Worm (Caenorhabditis elegans) whole organism, L4 larva: Measurements from ENCODE around the gene CD4.8.

Experiments used
- F10B5.3 ChIP-seq: sonication (generic microtip); optimal IDR thresholded peaks from 2 replicates; lab custom pipeline; 2016; ENCODE audit warnings: mild to moderate bottlenecking, missing genetic modification characterization, missing compliant biosample characterization
- R02D3.7 ChIP-seq: fragments of 150-350 bp; sonication (generic microtip); optimal IDR thresholded peaks from 3 replicates; lab custom pipeline; 2014; ENCODE audit warnings: missing biosample characterization, missing genetic modification characterization
- T20F7.1 ChIP-seq: fragments of 200-800 bp; sonication (Bioruptor generic); optimal IDR thresholded peaks from 2 replicates; lab custom pipeline; 2018; ENCODE audit warnings: mild to moderate bottlenecking, missing genetic modification characterization, missing compliant biosample characterization
- ZK337.2 ChIP-seq: fragments of 200-800 bp; sonication (Bioruptor generic); IDR thresholded peaks from 2 replicates; pipeline ENCODE4 v1.3.6; 2022; ENCODE audit warnings: missing genetic modification reagents, missing genetic modification characterization, missing compliant biosample characterization
- aha-1 ChIP-seq: fragments of 150-350 bp; peaks from one replicate; lab custom pipeline; 2014; ENCODE audit warnings: missing biosample characterization, missing genetic modification characterization
- ama-1 ChIP-seq: fragments of 150-350 bp; optimal IDR thresholded peaks from 2 replicates; lab custom pipeline; 2014; ENCODE audit warnings: inconsistent platforms, mixed read lengths
- ceh-82 ChIP-seq: sonication (generic microtip); optimal IDR thresholded peaks from 2 replicates; lab custom pipeline; 2017; ENCODE audit warnings: missing biosample characterization, missing genetic modification characterization
- daf-12 ChIP-seq: fragments of 150-350 bp; optimal IDR thresholded peaks from 2 replicates; lab custom pipeline; 2014; ENCODE audit warnings: missing biosample characterization, missing genetic modification reagents, missing genetic modification characterization
- daf-16 ChIP-seq, 3 experiments: sonication (generic microtip); optimal IDR thresholded peaks; 2 replicates each; lab custom pipeline; 2016 to 2017; ENCODE audit warnings: missing genetic modification characterization in 3 of 3, missing genetic modification reagents in 3 of 3, mild to moderate bottlenecking in 2 of 3, missing compliant biosample characterization in 2 of 3, missing biosample characterization in 1 of 3, moderate library complexity in 1 of 3
- daf-8 ChIP-seq: fragments of 200-800 bp; sonication (Bioruptor generic); IDR thresholded peaks from 2 replicates; pipeline ENCODE4 v1.3.6; 2022; ENCODE audit warnings: missing genetic modification characterization, missing compliant biosample characterization
- dmd-8 ChIP-seq: fragments of 200-800 bp; sonication (Bioruptor generic); IDR thresholded peaks from 2 replicates; pipeline ENCODE4 v1.3.6; 2022; ENCODE audit warnings: missing genetic modification characterization, missing compliant biosample characterization
- dve-1 ChIP-seq: sonication (generic microtip); optimal IDR thresholded peaks from 2 replicates; lab custom pipeline; 2017; ENCODE audit warnings: antibody characterized with exemption, mild to moderate bottlenecking, missing genetic modification characterization, missing compliant biosample characterization; ENCODE audit not compliant: insufficient read depth
- egl-27 ChIP-seq: sonication (generic microtip); optimal IDR thresholded peaks from 3 replicates; lab custom pipeline; 2017; ENCODE audit warnings: missing biosample characterization, missing genetic modification reagents, missing genetic modification characterization
- egl-43 ChIP-seq: fragments of 200-800 bp; sonication (Bioruptor generic); IDR thresholded peaks from 2 replicates; pipeline ENCODE4 v1.3.6; 2022; ENCODE audit warnings: missing genetic modification reagents, missing genetic modification characterization, missing compliant biosample characterization
- fkh-10 ChIP-seq: fragments of 150-350 bp; optimal IDR thresholded peaks from 2 replicates; lab custom pipeline; 2014; ENCODE audit warnings: missing biosample characterization, missing genetic modification reagents, missing genetic modification characterization
- gei-8 ChIP-seq: fragments of 200-800 bp; sonication (Bioruptor generic); optimal IDR thresholded peaks from 2 replicates; lab custom pipeline; 2018; ENCODE audit warnings: mild to moderate bottlenecking, missing genetic modification characterization, missing compliant biosample characterization
- hlh-30 ChIP-seq: sonication (generic microtip); optimal IDR thresholded peaks from 2 replicates; lab custom pipeline; 2017; ENCODE audit warnings: antibody characterized with exemption, mild to moderate bottlenecking, missing genetic modification characterization, missing compliant biosample characterization; ENCODE audit not compliant: insufficient read depth
- lin-1 ChIP-seq: fragments of 200-800 bp; sonication (Bioruptor generic); IDR thresholded peaks from 2 replicates; pipeline ENCODE4 v1.3.6; 2022; ENCODE audit warnings: missing genetic modification reagents, missing genetic modification characterization, missing compliant biosample characterization
- lir-3 ChIP-seq: sonication (generic microtip); optimal IDR thresholded peaks from 2 replicates; lab custom pipeline; 2016; ENCODE audit warnings: mild to moderate bottlenecking, missing genetic modification characterization, missing compliant biosample characterization
- lsy-2 ChIP-seq, 2 experiments: fragments of 150-350 bp in 1 of 2; sonication (generic microtip) in 1 of 2; optimal IDR thresholded peaks; 2 replicates each; lab custom pipeline; 2014 to 2017; ENCODE audit warnings: missing biosample characterization in 2 of 2, missing genetic modification characterization in 2 of 2
- madf-5 ChIP-seq, 2 experiments: fragments of 200-800 bp; sonication (Bioruptor generic); IDR thresholded peaks; 2 replicates each; pipeline ENCODE4 v1.3.6; 2022; ENCODE audit warnings: missing compliant biosample characterization in 2 of 2, missing genetic modification characterization in 2 of 2
- mdl-1 ChIP-seq, 2 experiments: fragments of 150-350 bp in 1 of 2; sonication (generic microtip) in 1 of 2; optimal IDR thresholded peaks; 2 replicates each; lab custom pipeline; 2014 to 2017; ENCODE audit warnings: missing biosample characterization in 2 of 2, missing genetic modification characterization in 2 of 2
- mdt-29 ChIP-seq: fragments of 200-800 bp; sonication (Bioruptor generic); IDR thresholded peaks from 2 replicates; pipeline ENCODE4 v1.3.6; 2022; ENCODE audit warnings: missing genetic modification reagents, missing genetic modification characterization, missing compliant biosample characterization
- mep-1 ChIP-seq: fragments of 150-350 bp; sonication (generic microtip); optimal IDR thresholded peaks from 3 replicates; lab custom pipeline; 2014; ENCODE audit warnings: missing biosample characterization, missing genetic modification characterization
- mxl-2 ChIP-seq: fragments of 200-800 bp; sonication (Bioruptor generic); conservative IDR thresholded peaks from 2 replicates; pipeline ENCODE4 v1.3.6; 2022; ENCODE audit warnings: missing genetic modification reagents, missing genetic modification characterization, missing compliant biosample characterization
- mxl-3 ChIP-seq: fragments of 200-800 bp; sonication (Bioruptor generic); optimal IDR thresholded peaks from 2 replicates; lab custom pipeline; 2018; ENCODE audit warnings: mild to moderate bottlenecking, missing genetic modification characterization, missing compliant biosample characterization
- nhr-102 ChIP-seq: sonication (generic microtip); optimal IDR thresholded peaks from 2 replicates; lab custom pipeline; 2016; ENCODE audit warnings: mild to moderate bottlenecking, missing genetic modification characterization, moderate library complexity, missing compliant biosample characterization
- nhr-28 ChIP-seq: fragments of 150-350 bp; optimal IDR thresholded peaks from 2 replicates; lab custom pipeline; 2014; ENCODE audit warnings: missing biosample characterization, missing genetic modification characterization
- nhr-42 ChIP-seq: fragments of 200-800 bp; sonication (Bioruptor generic); IDR thresholded peaks from 2 replicates; pipeline ENCODE4 v1.3.6; 2022; ENCODE audit warnings: missing genetic modification characterization, missing compliant biosample characterization
- nhr-77 ChIP-seq: fragments of 150-350 bp; optimal IDR thresholded peaks from 2 replicates; lab custom pipeline; 2014; ENCODE audit warnings: missing biosample characterization, missing genetic modification characterization
- pqm-1 ChIP-seq: sonication (generic microtip); optimal IDR thresholded peaks from 2 replicates; lab custom pipeline; 2017; ENCODE audit warnings: missing biosample characterization, missing genetic modification characterization
- rbr-2 ChIP-seq: sonication (generic microtip); optimal IDR thresholded peaks from 2 replicates; lab custom pipeline; 2016; ENCODE audit warnings: missing genotype, missing genetic modification characterization, missing compliant biosample characterization
- saeg-2 ChIP-seq: fragments of 200-800 bp; sonication (Bioruptor generic); IDR thresholded peaks from 2 replicates; pipeline ENCODE4 v1.3.6; 2022; ENCODE audit warnings: missing genetic modification reagents, missing genetic modification characterization, missing compliant biosample characterization
- sdz-12 ChIP-seq: fragments of 200-800 bp; sonication (Bioruptor generic); optimal IDR thresholded peaks from 2 replicates; lab custom pipeline; 2018; ENCODE audit warnings: mild to moderate bottlenecking, missing genetic modification characterization, missing compliant biosample characterization
- snpc-1.2 ChIP-seq: fragments of 200-800 bp; sonication (Bioruptor generic); IDR thresholded peaks from 2 replicates; pipeline ENCODE4 v1.3.6; 2022; ENCODE audit warnings: missing genetic modification reagents, missing genetic modification characterization, missing compliant biosample characterization
- snpc-4 ChIP-seq: fragments of 150-350 bp; optimal IDR thresholded peaks from 2 replicates; lab custom pipeline; 2014; ENCODE audit warnings: missing biosample characterization, missing genetic modification characterization
- tra-1 ChIP-seq: fragments of 200-800 bp; sonication (Bioruptor generic); IDR thresholded peaks from 2 replicates; pipeline ENCODE4 v1.3.6; 2022; ENCODE audit warnings: missing genetic modification reagents, missing genetic modification characterization, missing compliant biosample characterization
- unc-62 ChIP-seq, 3 experiments: fragments of 150-350 bp in 1 of 3; sonication (generic microtip); optimal IDR thresholded peaks in 2 of 3; peaks in 1 of 3; 1 replicate in 1 of 3; 2 replicates in 2 of 3; lab custom pipeline; 2014 to 2017; ENCODE audit warnings: missing biosample characterization in 3 of 3, missing genetic modification characterization in 3 of 3, missing genetic modification reagents in 3 of 3, missing genotype in 1 of 3
- zip-2 ChIP-seq: fragments of 150-350 bp; optimal IDR thresholded peaks from 2 replicates; lab custom pipeline; 2014; ENCODE audit warnings: missing biosample characterization, missing genetic modification characterization
- ztf-11 ChIP-seq: fragments of 150-350 bp; optimal IDR thresholded peaks from 2 replicates; lab custom pipeline; 2014; ENCODE audit warnings: missing biosample characterization, missing genetic modification characterization

Gene CD4.8

ce11 chrV:5576008-5576407 lies 25.2 kb downstream of the CD4.8 start (continued):
- TF ChIP-seq mep-1 (tag; lab: Kevin White, UChicago), result peak; percentile 61
- TF ChIP-seq tra-1 (GFP tag; lab: Robert Waterston, UW), result 0 out of 2 replicates have a peak, but pooled peaks have one; percentile 18
- TF ChIP-seq snpc-4 (tag; lab: Kevin White, UChicago), result peak; percentile 91
- TF ChIP-seq daf-16 (GFP tag; optimal IDR thresholded peaks at IDR 0.05; lab: Kevin White, UChicago), result peak in 1 of 2 experiments; percentile 44
- peak; percentile 90 for TF ChIP-seq daf-16 (tag; optimal IDR thresholded peaks at IDR 0.05; lab: Kevin White, UChicago)
- TF ChIP-seq pqm-1 (tag; lab: Kevin White, UChicago), result peak; percentile 47
- peak; percentile 45 for TF ChIP-seq T20F7.1 (GFP tag; lab: Kevin White, UChicago)
- TF ChIP-seq, all 104 proteins: peak for 36

- TF ChIP-seq fkh-10 (GFP tag; lab: Kevin White, UChicago) (peak; percentile 76), R02D3.7 (tag; lab: Kevin White, UChicago) (no peak), dmd-8 (GFP tag; lab: Robert Waterston, UW) (no peak)
Observed at ce11 chrV:5571691-5572090, 29.5 kb downstream of the CD4.8 start.

- no peak for TF ChIP-seq mxl-3
- no peak for TF ChIP-seq madf-5 (GFP tag; IDR thresholded peaks at IDR 0.05; lab: Robert Waterston, UW)
- peak; percentile 63 for TF ChIP-seq fkh-10 (GFP tag; lab: Kevin White, UChicago)
- TF ChIP-seq ZK337.2 (GFP tag; lab: Robert Waterston, UW), result no peak
- TF ChIP-seq ztf-11 (tag; lab: Kevin White, UChicago), result no peak
- no peak for TF ChIP-seq saeg-2 (GFP tag; lab: Robert Waterston, UW)
- TF ChIP-seq daf-8, result no peak
Observed at ce11 chrV:5570433-5570832, 30.7 kb downstream of the CD4.8 start, which contains the start of gene glb-6. glb-6 (minus strand) TSS chrV:5570533.

- no peak for TF ChIP-seq ZK337.2 (GFP tag; lab: Robert Waterston, UW)
- TF ChIP-seq ama-1, result no peak
Observed at ce11 chrV:5567119-5567518, 34.0 kb downstream of the CD4.8 start, which contains the start of gene C18C4.7. C18C4.7 (minus strand) TSS chrV:5567219.

- TF ChIP-seq mxl-3 (no peak), nhr-42 (no peak), egl-43 (GFP tag; lab: Robert Waterston, UW) (no peak), sdz-12 (no peak), egl-27 (tag; lab: Kevin White, UChicago) (no peak), lsy-2 (tag; optimal IDR thresholded peaks at IDR 0.05; lab: Kevin White, UChicago) (peak in 1 of 2 experiments; percentile 31), ceh-82 (no peak), dve-1 (tag; lab: Kevin White, UChicago) (peak; percentile 88), rbr-2 (tag; lab: Kevin White, UChicago) (no peak), pqm-1 (tag; lab: Kevin White, UChicago) (peak; percentile 96), mdt-29 (GFP tag; lab: Robert Waterston, UW) (no peak), T20F7.1 (GFP tag; lab: Kevin White, UChicago) (no peak), lin-1 (GFP tag; lab: Robert Waterston, UW) (0 out of 2 replicates have a peak, but pooled peaks have one; percentile 41), mxl-2 (GFP tag; lab: Robert Waterston, UW) (no peak), snpc-1.2 (GFP tag; lab: Robert Waterston, UW) (no peak), gei-8 (GFP tag; lab: Kevin White, UChicago) (no peak), zip-2 (tag; lab: Kevin White, UChicago) (no peak), ama-1 (no peak), nhr-28 (peak; percentile 94), aha-1 (tag; lab: Kevin White, UChicago) (no peak), hlh-30 (tag; lab: Kevin White, UChicago) (peak; percentile 8), unc-62 (GFP tag; optimal IDR thresholded peaks at IDR 0.05 in 1 of 2; lab: Kevin White, UChicago) (peak in 1 of 2 experiments; percentile 28), unc-62 (tag; optimal IDR thresholded peaks at IDR 0.05; lab: Kevin White, UChicago) (no peak), ztf-11 (tag; lab: Kevin White, UChicago) (no peak), F10B5.3 (tag; lab: Kevin White, UChicago) (no peak), mdl-1 (tag; optimal IDR thresholded peaks at IDR 0.05; lab: Kevin White, UChicago) (peak in 1 of 2 experiments; percentile 16), daf-12 (tag; lab: Kevin White, UChicago) (no peak), lir-3 (tag; lab: Kevin White, UChicago) (no peak), daf-16 (GFP tag; optimal IDR thresholded peaks at IDR 0.05; lab: Kevin White, UChicago) (no peak), daf-16 (tag; optimal IDR thresholded peaks at IDR 0.05; lab: Kevin White, UChicago) (peak; percentile 99), nhr-102 (peak; percentile 14), nhr-77 (tag; lab: Kevin White, UChicago) (peak; percentile 63)
Observed at ce11 chrV:5559882-5560281, 41.3 kb downstream of the CD4.8 start.
